Worm (Caenorhabditis elegans) whole organism, young adult: ENCODE measurements around the gene F52C9.3.

Source experiments
- C17E4.6 ChIP-seq: fragments of 200-800 bp; sonication (Bioruptor generic); IDR thresholded peaks from 2 replicates; pipeline ENCODE4 v1.3.6; 2022; ENCODE audit warnings: missing genetic modification reagents, missing genetic modification characterization, missing compliant biosample characterization
- D2030.7 ChIP-seq: fragments of 200-800 bp; sonication (Bioruptor generic); IDR thresholded peaks from 2 replicates; pipeline ENCODE4 v1.3.6; 2022; ENCODE audit warnings: missing genetic modification reagents, missing genetic modification characterization, missing compliant biosample characterization
- F22D6.2 ChIP-seq: sonication (generic microtip); optimal IDR thresholded peaks from 2 replicates; lab custom pipeline; 2016; ENCODE audit warnings: mild to moderate bottlenecking, missing genetic modification characterization, missing compliant biosample characterization
- F23B12.7 ChIP-seq: sonication (generic microtip); optimal IDR thresholded peaks from 2 replicates; lab custom pipeline; 2017; ENCODE audit warnings: missing genetic modification characterization, mild to moderate bottlenecking, missing compliant biosample characterization, antibody characterized with exemption, moderate library complexity; ENCODE audit not compliant: insufficient read depth
- F33H1.4 ChIP-seq: fragments of 200-800 bp; sonication (Bioruptor generic); IDR thresholded peaks from 2 replicates; pipeline ENCODE4 v1.3.6; 2022; ENCODE audit warnings: missing genetic modification reagents, missing genetic modification characterization, missing compliant biosample characterization
- F55B11.4 ChIP-seq: sonication (generic microtip); optimal IDR thresholded peaks from 2 replicates; lab custom pipeline; 2016; ENCODE audit warnings: missing compliant biosample characterization, missing genetic modification characterization, borderline replicate concordance; ENCODE audit not compliant: insufficient read depth
- F57A8.1 ChIP-seq: fragments of 200-800 bp; sonication (Bioruptor generic); optimal IDR thresholded peaks from 2 replicates; lab custom pipeline; 2018; ENCODE audit warnings: mild to moderate bottlenecking, missing genetic modification characterization, moderate library complexity, missing compliant biosample characterization
- K12H6.12 ChIP-seq: fragments of 200-800 bp; sonication (Bioruptor generic); optimal IDR thresholded peaks from 2 replicates; lab custom pipeline; 2018; ENCODE audit warnings: mild to moderate bottlenecking, missing genetic modification characterization, missing compliant biosample characterization
- Y53G8AR.9 ChIP-seq: fragments of 200-800 bp; sonication (Bioruptor generic); conservative IDR thresholded peaks from 2 replicates; pipeline ENCODE4 v1.3.6; 2022; ENCODE audit warnings: missing genetic modification reagents, missing genetic modification characterization, missing compliant biosample characterization
- Y67H2A.10 ChIP-seq: fragments of 200-800 bp; sonication (Bioruptor generic); conservative IDR thresholded peaks from 2 replicates; pipeline ENCODE4 v1.3.6; 2022; ENCODE audit warnings: missing genetic modification reagents, missing genetic modification characterization, missing compliant biosample characterization
- ZK185.1 ChIP-seq: sonication (generic microtip); optimal IDR thresholded peaks from 2 replicates; lab custom pipeline; 2016; ENCODE audit warnings: mild to moderate bottlenecking, missing genetic modification characterization, missing compliant biosample characterization; ENCODE audit not compliant: poor library complexity, severe bottlenecking
- akir-1 ChIP-seq: fragments of 200-800 bp; sonication (Bioruptor generic); optimal IDR thresholded peaks from 2 replicates; lab custom pipeline; 2018; ENCODE audit warnings: mild to moderate bottlenecking, missing genetic modification characterization, moderate library complexity, missing compliant biosample characterization
- aptf-2 ChIP-seq: fragments of 200-800 bp; sonication (Bioruptor generic); conservative IDR thresholded peaks from 2 replicates; pipeline ENCODE4 v1.3.6; 2022; ENCODE audit warnings: missing genetic modification reagents, missing genetic modification characterization, missing compliant biosample characterization
- attf-5 ChIP-seq: fragments of 200-800 bp; sonication (Bioruptor generic); optimal IDR thresholded peaks from 2 replicates; lab custom pipeline; 2018; ENCODE audit warnings: mild to moderate bottlenecking, missing genetic modification characterization, missing compliant biosample characterization
- attf-6 ChIP-seq: fragments of 200-800 bp; sonication (Bioruptor generic); IDR thresholded peaks from 2 replicates; pipeline ENCODE4 v1.3.6; 2022; ENCODE audit warnings: missing genetic modification reagents, missing genetic modification characterization, missing compliant biosample characterization
- cebp-1 ChIP-seq, 2 experiments: fragments of 200-800 bp in 1 of 2; sonication (Bioruptor generic) in 1 of 2; sonication (generic microtip) in 1 of 2; IDR thresholded peaks in 1 of 2; optimal IDR thresholded peaks in 1 of 2; 2 replicates each; pipeline versions ENCODE4 v1.3.6 to Lab custom; 2017 to 2022; ENCODE audit warnings: missing compliant biosample characterization in 2 of 2, missing genetic modification characterization in 2 of 2, mild to moderate bottlenecking in 1 of 2, missing genetic modification reagents in 1 of 2, moderate library complexity in 1 of 2
- ceh-27 ChIP-seq: fragments of 200-800 bp; sonication (Bioruptor generic); optimal IDR thresholded peaks from 2 replicates; lab custom pipeline; 2018; ENCODE audit warnings: mild to moderate bottlenecking, missing genetic modification characterization, moderate library complexity, missing compliant biosample characterization
- ceh-40 ChIP-seq: fragments of 200-800 bp; sonication (Bioruptor generic); IDR thresholded peaks from 2 replicates; pipeline ENCODE4 v1.3.6; 2022; ENCODE audit warnings: missing genetic modification characterization, missing compliant biosample characterization
- ceh-58 ChIP-seq: fragments of 200-800 bp; sonication (Bioruptor generic); IDR thresholded peaks from 2 replicates; pipeline ENCODE4 v1.3.6; 2022; ENCODE audit warnings: missing genetic modification characterization, missing compliant biosample characterization
- ceh-79 ChIP-seq: sonication (generic microtip); optimal IDR thresholded peaks from 2 replicates; lab custom pipeline; 2017; ENCODE audit warnings: mild to moderate bottlenecking, missing genetic modification characterization, missing compliant biosample characterization
- ceh-91 ChIP-seq: fragments of 200-800 bp; sonication (Bioruptor generic); IDR thresholded peaks from 2 replicates; pipeline ENCODE4 v1.3.6; 2022; ENCODE audit warnings: missing genetic modification reagents, missing genetic modification characterization, missing compliant biosample characterization
- chd-7 ChIP-seq: sonication (generic microtip); optimal IDR thresholded peaks from 2 replicates; lab custom pipeline; 2016; ENCODE audit warnings: mild to moderate bottlenecking, missing genetic modification characterization, moderate library complexity, missing compliant biosample characterization
- dpl-1 ChIP-seq: fragments of 150-350 bp; optimal IDR thresholded peaks from 2 replicates; lab custom pipeline; 2014; ENCODE audit warnings: missing biosample characterization, missing genetic modification reagents, missing genetic modification characterization
- efl-1 ChIP-seq: fragments of 150-350 bp; optimal IDR thresholded peaks from 2 replicates; lab custom pipeline; 2014; ENCODE audit warnings: missing biosample characterization, missing genetic modification reagents, missing genetic modification characterization
- egl-18 ChIP-seq: fragments of 200-800 bp; sonication (Bioruptor generic); IDR thresholded peaks from 2 replicates; pipeline ENCODE4 v1.3.6; 2022; ENCODE audit warnings: missing genetic modification reagents, missing genetic modification characterization, missing compliant biosample characterization
- egrh-3 ChIP-seq: fragments of 200-800 bp; sonication (Bioruptor generic); IDR thresholded peaks from 2 replicates; pipeline ENCODE4 v1.3.6; 2022; ENCODE audit warnings: missing genetic modification reagents, missing genetic modification characterization, missing compliant biosample characterization
- fkh-3 ChIP-seq: sonication (generic microtip); optimal IDR thresholded peaks from 2 replicates; lab custom pipeline; 2016; ENCODE audit warnings: mild to moderate bottlenecking, missing genetic modification characterization, missing compliant biosample characterization
- hmg-20 ChIP-seq: fragments of 200-800 bp; sonication (Bioruptor generic); IDR thresholded peaks from 2 replicates; pipeline ENCODE4 v1.3.6; 2022; ENCODE audit warnings: missing genetic modification reagents, missing genetic modification characterization, missing compliant biosample characterization
- lag-1 ChIP-seq: fragments of 200-800 bp; sonication (Bioruptor generic); IDR thresholded peaks from 2 replicates; pipeline ENCODE4 v1.3.6; 2022; ENCODE audit warnings: missing genetic modification reagents, missing genetic modification characterization, missing compliant biosample characterization
- lin-35 ChIP-seq, 3 experiments: fragments of 150-350 bp in 2 of 3; sonication (generic microtip) in 1 of 3; optimal IDR thresholded peaks; 2 replicates each; lab custom pipeline; 2014 to 2018; ENCODE audit warnings: missing biosample characterization in 3 of 3, missing genetic modification characterization in 3 of 3, missing genetic modification reagents in 3 of 3
- lir-1 ChIP-seq: fragments of 200-800 bp; sonication (Bioruptor generic); conservative IDR thresholded peaks from 2 replicates; pipeline ENCODE4 v1.3.6; 2022; ENCODE audit warnings: missing genetic modification reagents, missing genetic modification characterization, missing compliant biosample characterization
- lsl-1 ChIP-seq: fragments of 200-800 bp; sonication (Bioruptor generic); optimal IDR thresholded peaks from 2 replicates; lab custom pipeline; 2018; ENCODE audit warnings: mild to moderate bottlenecking, missing genetic modification characterization, moderate library complexity, missing compliant biosample characterization
- madf-6 ChIP-seq: fragments of 200-800 bp; sonication (Bioruptor generic); IDR thresholded peaks from 2 replicates; pipeline ENCODE4 v1.3.6; 2022; ENCODE audit warnings: missing genetic modification reagents, missing genetic modification characterization, missing compliant biosample characterization
- madf-8 ChIP-seq: fragments of 200-800 bp; sonication (Bioruptor generic); conservative IDR thresholded peaks from 2 replicates; pipeline ENCODE4 v1.3.6; 2022; ENCODE audit warnings: missing genetic modification reagents, missing genetic modification characterization, missing compliant biosample characterization
- mel-28 ChIP-seq: sonication (generic microtip); optimal IDR thresholded peaks from 2 replicates; lab custom pipeline; 2016; ENCODE audit warnings: borderline replicate concordance, mild to moderate bottlenecking, missing genetic modification characterization, missing compliant biosample characterization
- mes-4 ChIP-seq: sonication (generic microtip); optimal IDR thresholded peaks from 2 replicates; lab custom pipeline; 2016; ENCODE audit warnings: missing genotype, missing genetic modification characterization, missing compliant biosample characterization
- nfyb-1 ChIP-seq: fragments of 200-800 bp; sonication (Bioruptor generic); IDR thresholded peaks from 2 replicates; pipeline ENCODE4 v1.3.6; 2022; ENCODE audit warnings: missing genetic modification reagents, missing genetic modification characterization, missing compliant biosample characterization
- nhr-120 ChIP-seq: fragments of 200-800 bp; sonication (Bioruptor generic); IDR thresholded peaks from 2 replicates; pipeline ENCODE4 v1.3.6; 2022; ENCODE audit warnings: missing genetic modification characterization, missing compliant biosample characterization
- nhr-179 ChIP-seq: sonication (generic microtip); optimal IDR thresholded peaks from 2 replicates; lab custom pipeline; 2016; ENCODE audit warnings: mild to moderate bottlenecking, missing genetic modification characterization, missing compliant biosample characterization
- snpc-3.4 ChIP-seq: sonication (generic microtip); optimal IDR thresholded peaks from 2 replicates; lab custom pipeline; 2017; ENCODE audit warnings: missing genetic modification characterization, mild to moderate bottlenecking, missing compliant biosample characterization, antibody characterized with exemption, moderate library complexity, missing genotype, missing genetic modification reagents
- somi-1 ChIP-seq: fragments of 200-800 bp; sonication (Bioruptor generic); optimal IDR thresholded peaks from 2 replicates; lab custom pipeline; 2018; ENCODE audit warnings: mild to moderate bottlenecking, missing genetic modification characterization, missing compliant biosample characterization
- sptf-2 ChIP-seq: fragments of 200-800 bp; sonication (Bioruptor generic); optimal IDR thresholded peaks from 2 replicates; lab custom pipeline; 2018; ENCODE audit warnings: mild to moderate bottlenecking, missing genetic modification characterization, missing compliant biosample characterization
- tbx-9 ChIP-seq: sonication (generic microtip); optimal IDR thresholded peaks from 2 replicates; lab custom pipeline; 2016; ENCODE audit warnings: borderline replicate concordance, missing genetic modification characterization, inconsistent platforms, missing compliant biosample characterization
- xnd-1 ChIP-seq: sonication (generic microtip); optimal IDR thresholded peaks from 2 replicates; lab custom pipeline; 2016; ENCODE audit warnings: missing genotype, missing genetic modification reagents, missing genetic modification characterization, missing compliant biosample characterization
- zim-3 ChIP-seq: sonication (generic microtip); optimal IDR thresholded peaks from 2 replicates; lab custom pipeline; 2017; ENCODE audit warnings: mild to moderate bottlenecking, missing genetic modification characterization, moderate library complexity, missing compliant biosample characterization
- ztf-25 ChIP-seq: fragments of 200-800 bp; sonication (Bioruptor generic); IDR thresholded peaks from 2 replicates; pipeline ENCODE4 v1.3.6; 2022; ENCODE audit warnings: missing genetic modification reagents, missing genetic modification characterization, missing compliant biosample characterization
- ztf-28 ChIP-seq: fragments of 200-800 bp; sonication (Bioruptor generic); IDR thresholded peaks from 2 replicates; pipeline ENCODE4 v1.3.6; 2022; ENCODE audit warnings: missing genetic modification reagents, missing genetic modification characterization, missing compliant biosample characterization
- ztf-3 ChIP-seq: fragments of 200-800 bp; sonication (Bioruptor generic); optimal IDR thresholded peaks from 2 replicates; lab custom pipeline; 2018; ENCODE audit warnings: mild to moderate bottlenecking, missing genetic modification characterization, missing compliant biosample characterization

F52C9.3 gene

DNA sequence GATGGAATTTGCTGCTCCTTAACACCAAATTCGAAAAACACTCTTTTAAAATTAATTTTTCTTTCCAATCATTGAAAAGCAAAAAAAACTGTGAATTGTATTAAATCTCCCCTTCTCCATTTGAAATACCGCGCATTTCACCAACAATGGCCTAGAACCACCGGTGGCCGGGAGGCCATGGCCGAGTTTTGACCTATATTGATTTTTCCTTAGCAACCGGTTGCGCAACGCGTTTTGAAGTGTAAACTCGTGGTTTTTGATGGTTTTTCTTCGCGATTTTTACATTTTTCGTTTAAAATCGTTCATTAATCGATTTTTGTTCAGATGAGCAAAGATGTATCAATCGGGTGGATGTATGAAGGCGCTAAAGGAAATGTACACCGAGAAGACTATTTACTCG is 13.4 kb upstream of the F52C9.3 start, which contains the start of gene mog-3:
Gene mog-3, plus strand, starts transcription at position 319 of the 400 bp plus-strand sequence.
- TF ChIP-seq snpc-3.4 (tag; lab: Kevin White, UChicago): peak; percentile 45
- peak; percentile 38 for TF ChIP-seq lsl-1 (GFP tag; lab: Kevin White, UChicago)
- no peak for TF ChIP-seq ceh-79
- TF ChIP-seq nhr-179 (tag; lab: Kevin White, UChicago): no peak
- TF ChIP-seq ceh-27: peak; percentile 58
- no peak for TF ChIP-seq akir-1
- no peak for TF ChIP-seq zim-3 (tag; lab: Kevin White, UChicago)
- no peak for TF ChIP-seq chd-7 (tag; lab: Kevin White, UChicago)
- no peak for TF ChIP-seq mes-4 (tag; lab: Kevin White, UChicago)
- TF ChIP-seq Y53G8AR.9 (GFP tag; lab: Robert Waterston, UW): no peak
- TF ChIP-seq efl-1: peak; percentile 63
- no peak for TF ChIP-seq hmg-20
- TF ChIP-seq ztf-3 (GFP tag; lab: Kevin White, UChicago): no peak
- TF ChIP-seq xnd-1 (tag; lab: Kevin White, UChicago): no peak
- TF ChIP-seq Y67H2A.10 (GFP tag; lab: Robert Waterston, UW): no peak
- no peak for TF ChIP-seq madf-8 (GFP tag; lab: Robert Waterston, UW)
- no peak for TF ChIP-seq tbx-9
- peak; percentile 41 for TF ChIP-seq K12H6.12
- TF ChIP-seq fkh-3 (tag; lab: Kevin White, UChicago): no peak
- TF ChIP-seq nhr-120 (GFP tag; lab: Robert Waterston, UW): no peak
- TF ChIP-seq C17E4.6 (GFP tag; lab: Robert Waterston, UW): no peak
- TF ChIP-seq F55B11.4: no peak
- peak; percentile 57 for TF ChIP-seq F23B12.7 (tag; lab: Kevin White, UChicago)
- TF ChIP-seq somi-1 (GFP tag; lab: Kevin White, UChicago): no peak
- TF ChIP-seq lag-1 (GFP tag; lab: Robert Waterston, UW): no peak
- no peak for TF ChIP-seq ceh-40
- TF ChIP-seq F22D6.2: no peak
- TF ChIP-seq attf-6 (GFP tag; lab: Robert Waterston, UW): no peak
- TF ChIP-seq madf-6 (GFP tag; lab: Robert Waterston, UW): peak; percentile 37; the same call in 1 of the 2 replicates
- TF ChIP-seq ceh-91 (GFP tag; lab: Robert Waterston, UW): no peak
- TF ChIP-seq egl-18 (GFP tag; lab: Robert Waterston, UW): no peak
- TF ChIP-seq mel-28 (tag; lab: Kevin White, UChicago): no peak
- TF ChIP-seq ceh-58 (GFP tag; lab: Robert Waterston, UW): no peak
- peak; percentile 23 for TF ChIP-seq attf-5 (GFP tag; lab: Kevin White, UChicago)
- TF ChIP-seq cebp-1 (GFP tag; IDR thresholded peaks at IDR 0.05; lab: Robert Waterston, UW): no peak
- peak; percentile 77 for TF ChIP-seq cebp-1 (tag; optimal IDR thresholded peaks at IDR 0.05; lab: Kevin White, UChicago)
- TF ChIP-seq ZK185.1: peak; percentile 75
- peak; percentile 55 for TF ChIP-seq D2030.7 (GFP tag; lab: Robert Waterston, UW)
- TF ChIP-seq lin-35 (GFP tag; optimal IDR thresholded peaks at IDR 0.05; lab: Kevin White, UChicago): peak in 1 of 3 experiments; percentile 65
- TF ChIP-seq dpl-1 (GFP tag; lab: Kevin White, UChicago): peak; percentile 55
- peak; percentile 66 for TF ChIP-seq sptf-2 (GFP tag; lab: Kevin White, UChicago)
- no peak for TF ChIP-seq egrh-3 (GFP tag; lab: Robert Waterston, UW)
- TF ChIP-seq aptf-2 (GFP tag; lab: Robert Waterston, UW): no peak; the same call in 1 of the 2 replicates
- TF ChIP-seq nfyb-1 (GFP tag; lab: Robert Waterston, UW): no peak
- peak; percentile 63; the same call in 1 of the 2 replicates for TF ChIP-seq ztf-28
- no peak for TF ChIP-seq F57A8.1 (GFP tag; lab: Kevin White, UChicago)
- TF ChIP-seq lir-1 (GFP tag; lab: Robert Waterston, UW): peak; percentile 59; the same call in 1 of the 2 replicates
- peak; percentile 24; the same call in 1 of the 2 replicates for TF ChIP-seq F33H1.4
- 0 out of 2 replicates have a peak, but pooled peaks have one; percentile 39 for TF ChIP-seq ztf-25 (GFP tag; lab: Robert Waterston, UW)
